Fruit fly (Drosophila melanogaster): Measurements from ENCODE around the gene CG13609.

Gene CG13609

dm6 chr3R:24204022-24204421, 22.8 kb upstream of the CG13609 start (continued):
- TF ChIP-seq ss (GFP tag; optimal IDR thresholded peaks at IDR 0.05) (no peak), CG9139 (GFP tag; optimal IDR thresholded peaks at IDR 0.05) (no peak), Ets21C (GFP tag; optimal IDR thresholded peaks at IDR 0.05) (no peak), Smox (GFP tag; optimal IDR thresholded peaks at IDR 0.05) (no peak), CG8119 (GFP tag; IDR thresholded peaks at IDR 0.05) (peak; percentile 56), Sox15 (GFP tag; optimal IDR thresholded peaks at IDR 0.05) (no peak), fd59A (GFP tag; optimal IDR thresholded peaks at IDR 0.05) (no peak), CG31627 (GFP tag; optimal IDR thresholded peaks at IDR 0.05) (peak; percentile 22), fkh (GFP tag; optimal IDR thresholded peaks at IDR 0.05) (no peak), salr (GFP tag; optimal IDR thresholded peaks at IDR 0.05) (no peak), Sox102F (GFP tag; optimal IDR thresholded peaks at IDR 0.05) (no peak), achi (GFP tag; optimal IDR thresholded peaks at IDR 0.05) (peak; percentile 34), Ets96B (tag; optimal IDR thresholded peaks at IDR 0.05) (no peak), vri (GFP tag; optimal IDR thresholded peaks at IDR 0.05) (no peak), Sox14 (GFP tag; optimal IDR thresholded peaks at IDR 0.05) (peak; percentile 32), CG32006 (GFP tag; optimal IDR thresholded peaks at IDR 0.05) (peak; percentile 87), Eip75B (GFP tag; optimal IDR thresholded peaks at IDR 0.05) (peak; percentile 16), Gug (GFP tag; IDR thresholded peaks at IDR 0.05) (no peak), Eip78C (GFP tag) (peak; percentile 78), Met (GFP tag; optimal IDR thresholded peaks at IDR 0.05) (no peak), CG3919 (GFP tag; optimal IDR thresholded peaks at IDR 0.05) (peak; percentile 41)

dm6 chr3R:24205234-24205894, 21.5 kb upstream of the CG13609 start:
- TF ChIP-seq vri (GFP tag; optimal IDR thresholded peaks at IDR 0.05), result peak; percentile 6
- no peak for TF ChIP-seq Eip93F (GFP tag; optimal IDR thresholded peaks at IDR 0.05)
- no peak for TF ChIP-seq CG6163 (GFP tag; IDR thresholded peaks at IDR 0.05)
- no peak for TF ChIP-seq spab (GFP tag; optimal IDR thresholded peaks at IDR 0.05)
- TF ChIP-seq lz (GFP tag; optimal IDR thresholded peaks at IDR 0.05), result no peak
- TF ChIP-seq CG16779 (tag; optimal IDR thresholded peaks at IDR 0.05), result no peak
- TF ChIP-seq CG31627 (GFP tag; optimal IDR thresholded peaks at IDR 0.05), result no peak
- TF ChIP-seq dsx (GFP tag; optimal IDR thresholded peaks at IDR 0.05; ENCODE audit: poor library complexity, severe bottlenecking), result no peak
- peak; percentile 80 for TF ChIP-seq Blimp-1 (GFP tag; optimal IDR thresholded peaks at IDR 0.05)
- TF ChIP-seq CG11294 (GFP tag; IDR thresholded peaks at IDR 0.05), result no peak
- TF ChIP-seq CG6854 (GFP tag; optimal IDR thresholded peaks at IDR 0.05), result peak; percentile 15
- TF ChIP-seq CG8319 (GFP tag; optimal IDR thresholded peaks at IDR 0.05), result no peak
- TF ChIP-seq esn (GFP tag; optimal IDR thresholded peaks at IDR 0.05), result no peak

- TF ChIP-seq pdm3 (GFP tag; optimal IDR thresholded peaks at IDR 0.05) (peak; percentile 18), CG9139 (GFP tag; optimal IDR thresholded peaks at IDR 0.05) (no peak), esn (GFP tag; optimal IDR thresholded peaks at IDR 0.05) (peak; percentile 59), Ets21C (GFP tag; optimal IDR thresholded peaks at IDR 0.05) (no peak), Met (GFP tag; optimal IDR thresholded peaks at IDR 0.05) (peak; percentile 51), CG6808 (GFP tag; optimal IDR thresholded peaks at IDR 0.05) (no peak), CG11902 (GFP tag; optimal IDR thresholded peaks at IDR 0.05) (peak; percentile 51), Eip93F (GFP tag; optimal IDR thresholded peaks at IDR 0.05) (no peak), svp (GFP tag) (peak; percentile 74), salr (GFP tag; optimal IDR thresholded peaks at IDR 0.05) (no peak), fd59A (GFP tag; optimal IDR thresholded peaks at IDR 0.05) (no peak), topi (GFP tag; optimal IDR thresholded peaks at IDR 0.05) (peak; percentile 47), Hr4 (GFP tag; optimal IDR thresholded peaks at IDR 0.05) (peak; percentile 35), Eip75B (GFP tag; optimal IDR thresholded peaks at IDR 0.05) (no peak), Sox15 (GFP tag; optimal IDR thresholded peaks at IDR 0.05) (peak; percentile 31), Lpt (GFP tag; optimal IDR thresholded peaks at IDR 0.05) (peak; percentile 7), CG31627 (GFP tag; optimal IDR thresholded peaks at IDR 0.05) (peak; percentile 41), CG6854 (GFP tag; optimal IDR thresholded peaks at IDR 0.05) (no peak), Smox (GFP tag; optimal IDR thresholded peaks at IDR 0.05) (peak; percentile 28), CG1621 (tag; optimal IDR thresholded peaks at IDR 0.05) (no peak), CG4318 (GFP tag; optimal IDR thresholded peaks at IDR 0.05) (peak; percentile 32), CG16779 (tag; optimal IDR thresholded peaks at IDR 0.05) (no peak), cyc (GFP tag; optimal IDR thresholded peaks at IDR 0.05) (peak; percentile 22), Blimp-1 (GFP tag; optimal IDR thresholded peaks at IDR 0.05) (peak; percentile 23), Hr38 (GFP tag; optimal IDR thresholded peaks at IDR 0.05) (no peak), eg (GFP tag; IDR thresholded peaks at IDR 0.05) (no peak), OdsH (GFP tag; optimal IDR thresholded peaks at IDR 0.05) (peak; percentile 72), Gug (GFP tag; IDR thresholded peaks at IDR 0.05) (no peak), CG8319 (GFP tag; optimal IDR thresholded peaks at IDR 0.05) (no peak), Ets96B (tag; optimal IDR thresholded peaks at IDR 0.05) (no peak), dsx (GFP tag; optimal IDR thresholded peaks at IDR 0.05; ENCODE audit: poor library complexity, severe bottlenecking) (no peak)
Measured at dm6 chr3R:24205935-24206334, 20.9 kb upstream of the CG13609 start.

All from whole organism, prepupa.